Fruit fly (Drosophila melanogaster) Kc167 (cell line): ENCODE measurements around the gene HUWE1.

Experiments
- Myc ChIP-seq: fragments of >200 bp; optimal IDR thresholded peaks from 2 replicates; lab custom pipeline; 2017; ENCODE audit warnings: missing external identifiers
- Sin3A ChIP-seq: fragments of >200 bp; optimal IDR thresholded peaks from 2 replicates; lab custom pipeline; 2018; ENCODE audit warnings: missing external identifiers
- h ChIP-seq: fragments of >200 bp; optimal IDR thresholded peaks from 3 replicates; lab custom pipeline; 2018; ENCODE audit warnings: missing external identifiers
- insv ChIP-seq: fragments of >200 bp; optimal IDR thresholded peaks from 3 replicates; lab custom pipeline; 2018; ENCODE audit warnings: missing external identifiers
- psq ChIP-seq: fragments of >200 bp; optimal IDR thresholded peaks from 2 replicates; lab custom pipeline; 2017; ENCODE audit warnings: missing external identifiers
- ttk ChIP-seq: sonication (Bioruptor generic); optimal IDR thresholded peaks from 2 replicates; lab custom pipeline; 2017; ENCODE audit warnings: missing external identifiers

DNA sequence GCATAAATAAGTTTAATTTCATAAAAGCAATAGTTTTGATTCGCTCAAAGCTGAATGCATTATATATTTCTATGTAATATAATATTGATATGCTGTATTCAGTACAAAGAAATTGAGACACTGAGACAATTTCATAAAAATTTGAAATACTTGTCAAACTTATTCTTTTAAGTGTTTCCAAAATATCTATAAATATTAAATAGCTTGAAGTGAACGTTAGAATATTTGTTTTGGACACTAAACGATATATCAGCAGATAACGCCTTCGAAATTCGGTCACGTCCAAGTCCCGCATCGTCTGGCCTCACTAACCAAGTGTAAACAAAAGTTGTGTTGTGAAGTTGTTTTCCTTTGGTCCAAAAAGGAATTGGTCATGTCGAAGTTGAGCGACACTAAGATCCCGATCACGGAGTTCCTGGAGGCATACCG lies 1.7 kb upstream of the HUWE1 start:
- TF ChIP-seq insv, result no peak
- TF ChIP-seq psq, result no peak
- TF ChIP-seq h (lab: Kevin White, UChicago), result no peak
- no peak for TF ChIP-seq Myc (lab: Kevin White, UChicago)
- no peak for TF ChIP-seq ttk (lab: Kevin White, UChicago)
- no peak for TF ChIP-seq Sin3A (lab: Kevin White, UChicago)
